Worm (Caenorhabditis elegans) whole organism, L2 larva: ENCODE measurements around the gene srz-38.

ENCODE experiments used
- C34F6.9 ChIP-seq: fragments of 150-350 bp; optimal IDR thresholded peaks from 2 replicates; lab custom pipeline; 2014; ENCODE audit warnings: missing biosample characterization, missing genetic modification characterization
- Y55F3AM.14 ChIP-seq: fragments of 200-800 bp; sonication (Bioruptor generic); optimal IDR thresholded peaks from 2 replicates; lab custom pipeline; 2018; ENCODE audit warnings: mild to moderate bottlenecking, missing genetic modification characterization, missing compliant biosample characterization
- ZK546.5 ChIP-seq: sonication (generic microtip); optimal IDR thresholded peaks from 2 replicates; lab custom pipeline; 2017; ENCODE audit warnings: missing biosample characterization, missing genetic modification characterization
- alr-1 ChIP-seq: fragments of 150-350 bp; optimal IDR thresholded peaks from 2 replicates; lab custom pipeline; 2014; ENCODE audit warnings: missing biosample characterization, missing genetic modification characterization
- aly-2 ChIP-seq: fragments of 150-350 bp; optimal IDR thresholded peaks from 2 replicates; lab custom pipeline; 2014; ENCODE audit warnings: missing biosample characterization, missing genetic modification characterization
- ama-1 ChIP-seq: fragments of 150-350 bp; optimal IDR thresholded peaks from 2 replicates; lab custom pipeline; 2018; ENCODE audit warnings: inconsistent platforms
- blmp-1 ChIP-seq: sonication (generic microtip); optimal IDR thresholded peaks from 2 replicates; lab custom pipeline; 2017; ENCODE audit warnings: missing genetic modification characterization, mild to moderate bottlenecking, missing compliant biosample characterization, antibody characterized with exemption, moderate library complexity; ENCODE audit not compliant: insufficient read depth
- ceh-16 ChIP-seq: fragments of 150-350 bp; optimal IDR thresholded peaks from 2 replicates; lab custom pipeline; 2014; ENCODE audit warnings: missing biosample characterization, missing genetic modification characterization
- ceh-82 ChIP-seq: fragments of 150-350 bp; optimal IDR thresholded peaks from 2 replicates; lab custom pipeline; 2014; ENCODE audit warnings: missing biosample characterization, missing genetic modification characterization
- dmd-4 ChIP-seq: sonication (generic microtip); optimal IDR thresholded peaks from 2 replicates; lab custom pipeline; 2017; ENCODE audit warnings: missing biosample characterization, missing genetic modification characterization
- egl-27 ChIP-seq: sonication (generic microtip); optimal IDR thresholded peaks from 3 replicates; lab custom pipeline; 2017; ENCODE audit warnings: missing biosample characterization, missing genetic modification reagents, missing genetic modification characterization
- elt-1 ChIP-seq: fragments of 150-350 bp; optimal IDR thresholded peaks from 2 replicates; lab custom pipeline; 2014; ENCODE audit warnings: missing biosample characterization, missing genetic modification characterization
- elt-3 ChIP-seq: sonication (generic microtip); optimal IDR thresholded peaks from 2 replicates; lab custom pipeline; 2017; ENCODE audit warnings: missing biosample characterization, missing genetic modification characterization
- fos-1 ChIP-seq: fragments of 150-350 bp; optimal IDR thresholded peaks from 2 replicates; lab custom pipeline; 2014; ENCODE audit warnings: missing biosample characterization, missing genetic modification characterization
- gmeb-1 ChIP-seq: fragments of 150-350 bp; optimal IDR thresholded peaks from 2 replicates; lab custom pipeline; 2014; ENCODE audit warnings: missing biosample characterization, missing genetic modification characterization
- lin-11 ChIP-seq: fragments of 150-350 bp; sonication (generic microtip); optimal IDR thresholded peaks from 2 replicates; lab custom pipeline; 2014; ENCODE audit warnings: missing biosample characterization, missing genetic modification characterization, inconsistent platforms, mixed read lengths
- lin-13 ChIP-seq: fragments of 150-350 bp; optimal IDR thresholded peaks from 2 replicates; lab custom pipeline; 2014; ENCODE audit warnings: missing biosample characterization, missing genetic modification reagents, missing genetic modification characterization
- lin-39 ChIP-seq: fragments of 150-350 bp; optimal IDR thresholded peaks from 2 replicates; lab custom pipeline; 2014; ENCODE audit warnings: missing biosample characterization, missing genetic modification reagents, missing genetic modification characterization
- lsy-2 ChIP-seq, 2 experiments: fragments of 150-350 bp in 1 of 2; sonication (generic microtip) in 1 of 2; optimal IDR thresholded peaks; 2 replicates each; lab custom pipeline; 2014 to 2017; ENCODE audit warnings: missing biosample characterization in 2 of 2, missing genetic modification characterization in 2 of 2
- mab-5 ChIP-seq: fragments of 150-350 bp; optimal IDR thresholded peaks from 2 replicates; lab custom pipeline; 2014; ENCODE audit warnings: missing biosample characterization, missing genetic modification characterization
- mbf-1 ChIP-seq: sonication (generic microtip); optimal IDR thresholded peaks from 2 replicates; lab custom pipeline; 2017; ENCODE audit warnings: missing biosample characterization, missing genetic modification characterization
- mdl-1 ChIP-seq, 2 experiments: fragments of 150-350 bp in 1 of 2; sonication (generic microtip) in 1 of 2; optimal IDR thresholded peaks; 2 replicates each; lab custom pipeline; 2017; ENCODE audit warnings: missing biosample characterization in 2 of 2, missing genetic modification characterization in 2 of 2
- nhr-10 ChIP-seq: sonication (generic microtip); optimal IDR thresholded peaks from 2 replicates; lab custom pipeline; 2017; ENCODE audit warnings: missing biosample characterization, missing genetic modification characterization
- nhr-12 ChIP-seq: fragments of 150-350 bp; optimal IDR thresholded peaks from 2 replicates; lab custom pipeline; 2014; ENCODE audit warnings: missing biosample characterization, missing genetic modification characterization
- nhr-129 ChIP-seq: fragments of 150-350 bp; optimal IDR thresholded peaks from 2 replicates; lab custom pipeline; 2014; ENCODE audit warnings: missing biosample characterization, missing genetic modification characterization
- nhr-237 ChIP-seq: fragments of 150-350 bp; optimal IDR thresholded peaks from 2 replicates; lab custom pipeline; 2014; ENCODE audit warnings: missing biosample characterization, missing genetic modification characterization
- nhr-25 ChIP-seq: fragments of 150-350 bp; sonication (generic microtip); optimal IDR thresholded peaks from 3 replicates; lab custom pipeline; 2014; ENCODE audit warnings: missing biosample characterization, missing genetic modification characterization
- nhr-77 ChIP-seq: fragments of 150-350 bp; optimal IDR thresholded peaks from 2 replicates; lab custom pipeline; 2014; ENCODE audit warnings: missing biosample characterization, missing genetic modification characterization
- peb-1 ChIP-seq: fragments of 150-350 bp; optimal IDR thresholded peaks from 2 replicates; lab custom pipeline; 2014; ENCODE audit warnings: missing biosample characterization, missing genetic modification characterization
- sem-4 ChIP-seq: fragments of 150-350 bp; optimal IDR thresholded peaks from 2 replicates; lab custom pipeline; 2014; ENCODE audit warnings: missing biosample characterization, missing genetic modification reagents, missing genetic modification characterization
- sma-3 ChIP-seq: sonication (generic microtip); optimal IDR thresholded peaks from 2 replicates; lab custom pipeline; 2016; ENCODE audit warnings: missing genetic modification reagents, missing genetic modification characterization, missing compliant biosample characterization
- sma-9 ChIP-seq, 2 experiments: fragments of 150-350 bp in 1 of 2; sonication (generic microtip) in 1 of 2; optimal IDR thresholded peaks; 2 replicates each; lab custom pipeline; 2014 to 2016; ENCODE audit warnings: missing genetic modification characterization in 2 of 2, mild to moderate bottlenecking in 1 of 2, missing biosample characterization in 1 of 2, missing compliant biosample characterization in 1 of 2, missing genetic modification reagents in 1 of 2, moderate library complexity in 1 of 2
- snpc-4 ChIP-seq: fragments of 150-350 bp; optimal IDR thresholded peaks from 2 replicates; lab custom pipeline; 2014; ENCODE audit warnings: missing biosample characterization, missing genetic modification characterization
- unc-39 ChIP-seq: fragments of 150-350 bp; optimal IDR thresholded peaks from 2 replicates; lab custom pipeline; 2014; ENCODE audit warnings: missing biosample characterization, missing genetic modification characterization
- zag-1 ChIP-seq: fragments of 150-350 bp; optimal IDR thresholded peaks from 2 replicates; lab custom pipeline; 2014; ENCODE audit warnings: missing biosample characterization, missing genetic modification characterization
- ztf-11 ChIP-seq: sonication (generic microtip); optimal IDR thresholded peaks from 2 replicates; lab custom pipeline; 2017; ENCODE audit warnings: missing biosample characterization, missing genetic modification characterization

Gene srz-38

DNA sequence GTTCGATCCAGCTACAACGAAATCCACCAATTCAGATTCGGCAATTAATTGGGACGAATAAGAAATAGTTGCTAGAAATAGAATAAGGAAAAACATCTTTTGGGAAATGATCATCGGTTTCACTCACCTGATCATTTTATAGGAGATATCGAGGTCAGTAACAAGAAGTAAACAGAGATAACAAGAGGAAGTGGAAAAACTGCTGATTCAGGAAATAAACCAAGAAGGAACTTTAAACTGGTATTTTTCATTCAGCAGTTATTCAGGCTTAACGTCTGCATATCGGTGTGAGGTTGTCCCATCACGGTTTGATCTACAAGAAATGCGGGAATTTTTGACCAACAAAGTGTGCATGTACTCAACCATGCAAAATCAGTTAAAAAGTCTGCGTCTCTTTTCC, 6.6 kb upstream of the srz-38 start, which contains the start of gene K03D3.2:
Gene K03D3.2, minus strand, starts transcription at position 101 of the 400 bp plus-strand sequence.
- TF ChIP-seq lin-39 (tag; lab: Kevin White, UChicago) = no peak
- TF ChIP-seq mbf-1 (tag; lab: Kevin White, UChicago) = no peak
- no peak for TF ChIP-seq sma-9 (GFP tag; optimal IDR thresholded peaks at IDR 0.05; lab: Kevin White, UChicago)
- no peak for TF ChIP-seq sma-9 (tag; optimal IDR thresholded peaks at IDR 0.05; lab: Kevin White, UChicago)
- TF ChIP-seq nhr-25 (tag; lab: Kevin White, UChicago) = no peak
- TF ChIP-seq gmeb-1 = no peak

DNA sequence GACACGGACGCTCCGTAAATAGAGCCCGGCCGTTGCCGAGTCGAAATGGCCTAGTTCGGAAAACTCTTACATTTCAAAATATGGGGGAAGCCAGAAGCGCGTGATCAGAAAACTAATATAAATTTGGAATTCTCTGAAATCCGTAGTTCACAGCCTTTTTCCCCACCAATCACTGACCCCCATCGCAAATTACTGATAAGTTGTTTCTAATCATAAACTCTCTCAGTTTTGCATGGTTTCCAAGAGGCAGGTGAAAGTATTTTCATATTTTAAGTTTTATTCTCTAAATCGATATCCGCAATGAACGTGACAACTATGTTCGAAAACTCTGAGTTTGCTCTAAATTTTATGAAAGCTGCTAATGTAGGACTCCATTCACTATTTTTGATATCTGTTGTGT, 6.0 kb upstream of the srz-38 start, which contains the start of gene srz-74:
Gene srz-74, plus strand, starts transcription at position 301 of the 400 bp plus-strand sequence.
- TF ChIP-seq aly-2 (tag; lab: Kevin White, UChicago) (no peak), lin-39 (tag; lab: Kevin White, UChicago) (no peak), C34F6.9 (no peak), zag-1 (tag; lab: Kevin White, UChicago) (no peak), nhr-10 (tag; lab: Kevin White, UChicago) (no peak), nhr-77 (tag; lab: Kevin White, UChicago) (no peak), mab-5 (tag; lab: Kevin White, UChicago) (no peak), sma-3 (no peak), ZK546.5 (tag; lab: Kevin White, UChicago) (no peak), nhr-129 (no peak), egl-27 (tag; lab: Kevin White, UChicago) (no peak), sem-4 (no peak), nhr-25 (tag; lab: Kevin White, UChicago) (no peak)

DNA sequence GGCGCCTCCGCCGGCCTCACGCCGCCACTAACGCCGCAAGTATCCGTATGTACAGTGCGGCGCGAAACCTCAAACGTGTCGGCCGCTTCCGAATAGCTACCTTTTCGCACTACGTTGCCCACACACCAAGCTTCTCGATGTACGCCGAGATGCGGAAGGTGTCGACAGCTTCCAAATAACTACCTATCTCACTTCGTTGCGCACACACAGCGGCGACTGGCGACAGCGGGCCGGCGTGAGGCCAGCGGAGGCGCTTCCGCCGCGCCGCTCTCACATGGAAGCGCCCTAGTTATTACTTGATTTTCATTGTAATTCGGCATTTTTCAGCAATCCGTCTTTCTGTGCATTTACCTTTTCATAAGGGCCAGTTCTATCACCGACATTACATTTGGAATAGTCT, 4.6 kb upstream of the srz-38 start:
- TF ChIP-seq unc-39 (no peak), ceh-82 (tag; lab: Kevin White, UChicago) (no peak), ama-1 (lab: Kevin White, UChicago) (no peak), ceh-16 (tag; lab: Kevin White, UChicago) (no peak), zag-1 (tag; lab: Kevin White, UChicago) (no peak), peb-1 (tag; lab: Kevin White, UChicago) (no peak), nhr-237 (tag; lab: Kevin White, UChicago) (no peak), mab-5 (tag; lab: Kevin White, UChicago) (no peak), ztf-11 (tag; lab: Kevin White, UChicago) (no peak), C34F6.9 (no peak), snpc-4 (tag; lab: Kevin White, UChicago) (no peak), ZK546.5 (tag; lab: Kevin White, UChicago) (no peak), alr-1 (no peak), mdl-1 (tag; optimal IDR thresholded peaks at IDR 0.05; lab: Kevin White, UChicago) (no peak), lin-11 (tag; lab: Kevin White, UChicago) (no peak), elt-1 (no peak), Y55F3AM.14 (GFP tag; lab: Kevin White, UChicago) (no peak)

DNA sequence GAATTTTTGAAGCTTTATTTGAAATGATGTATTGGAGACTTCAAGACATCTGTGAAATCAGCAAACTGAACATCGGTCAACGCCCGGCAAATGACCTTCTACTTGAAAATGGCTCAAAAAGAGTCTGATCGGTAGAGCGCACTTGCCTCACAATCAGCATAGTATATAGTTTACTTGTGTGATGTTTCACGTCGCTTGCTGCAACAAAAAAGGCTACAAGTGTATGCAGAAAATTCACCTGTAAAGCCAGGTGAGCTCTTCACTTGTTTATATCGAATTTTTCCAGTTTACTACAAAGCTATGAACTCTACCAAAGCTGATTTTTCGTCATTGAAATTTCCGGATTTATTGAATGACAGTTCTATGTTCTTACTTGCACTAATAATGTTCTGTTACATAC, 2.6 kb upstream of the srz-38 start, which contains the start of gene srz-71:
Gene srz-71, plus strand, starts transcription at position 301 of the 400 bp plus-strand sequence.
- TF ChIP-seq fos-1 (tag; lab: Kevin White, UChicago) (no peak), lin-39 (tag; lab: Kevin White, UChicago) (no peak), elt-3 (no peak), sem-4 (no peak), C34F6.9 (no peak), nhr-10 (tag; lab: Kevin White, UChicago) (no peak), mdl-1 (tag; optimal IDR thresholded peaks at IDR 0.05; lab: Kevin White, UChicago) (no peak), mab-5 (tag; lab: Kevin White, UChicago) (no peak), dmd-4 (tag; lab: Kevin White, UChicago) (no peak), nhr-12 (no peak), lsy-2 (tag; optimal IDR thresholded peaks at IDR 0.05; lab: Kevin White, UChicago) (no peak), ztf-11 (tag; lab: Kevin White, UChicago) (no peak), snpc-4 (tag; lab: Kevin White, UChicago) (no peak), nhr-129 (no peak), nhr-77 (tag; lab: Kevin White, UChicago) (no peak), zag-1 (tag; lab: Kevin White, UChicago) (no peak), lin-13 (GFP tag; lab: Kevin White, UChicago) (no peak)

DNA sequence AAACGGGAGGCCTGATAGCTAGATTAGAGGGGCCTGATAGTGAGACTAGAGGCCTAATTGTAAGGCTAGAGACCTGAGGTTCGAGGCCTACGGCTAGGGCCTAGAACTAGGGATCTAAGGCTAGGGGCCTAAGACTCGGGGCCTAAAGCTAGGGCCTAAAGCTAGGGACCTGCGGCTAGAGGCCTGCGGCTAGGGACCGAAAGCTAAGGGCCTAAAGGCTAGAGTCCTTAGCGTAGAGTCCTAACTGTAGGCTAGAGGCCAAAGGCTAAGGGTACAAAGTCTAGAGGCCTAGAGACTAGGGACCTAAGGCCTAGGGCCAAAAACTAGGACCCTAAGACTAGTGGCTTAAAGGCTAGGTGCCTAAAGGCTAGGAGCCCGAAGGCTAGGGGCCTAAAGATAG, 2.0 kb upstream of the srz-38 start:
- no peak for TF ChIP-seq blmp-1 (tag; lab: Kevin White, UChicago)
